Worm (Caenorhabditis elegans): Measurements from ENCODE around the gene col-127.
A peak's percentile ranks its signal among the peaks of the same experiment; 100 is the strongest.

col-127 gene

DNA sequence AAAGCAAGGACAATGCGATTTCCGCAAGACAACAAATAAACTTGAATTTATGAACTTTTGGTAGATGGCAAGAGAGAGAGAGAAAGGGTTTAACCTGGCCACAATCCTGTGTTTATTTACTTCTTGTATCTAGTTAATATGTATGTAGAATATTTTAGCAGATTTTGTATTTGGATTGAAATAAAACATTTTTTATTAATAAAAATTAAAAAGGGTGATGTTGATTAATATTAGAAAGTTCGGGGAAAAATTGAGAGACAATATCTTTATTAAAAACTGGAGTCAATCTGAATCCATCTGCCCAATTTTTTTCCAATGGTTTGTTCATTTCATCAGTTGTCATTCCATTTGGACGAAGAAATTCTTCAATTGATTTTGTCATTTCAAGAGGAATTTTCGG, at the start of gene col-127:
col-127 (minus strand) TSS at position 101 of the 400 bp plus-strand sequence.
- no peak for TF ChIP-seq dve-1 (tag; optimal IDR thresholded peaks at IDR 0.05)
- TF ChIP-seq lim-6 (tag; optimal IDR thresholded peaks at IDR 0.05): no peak
- TF ChIP-seq nhr-232 (tag; optimal IDR thresholded peaks at IDR 0.05): no peak
- TF ChIP-seq hlh-6 (tag; optimal IDR thresholded peaks at IDR 0.05): no peak
- TF ChIP-seq sox-4 (tag; optimal IDR thresholded peaks at IDR 0.05): no peak
- TF ChIP-seq F13H6.1 (tag; optimal IDR thresholded peaks at IDR 0.05): no peak
- TF ChIP-seq ama-1 (optimal IDR thresholded peaks at IDR 0.05): no peak

DNA sequence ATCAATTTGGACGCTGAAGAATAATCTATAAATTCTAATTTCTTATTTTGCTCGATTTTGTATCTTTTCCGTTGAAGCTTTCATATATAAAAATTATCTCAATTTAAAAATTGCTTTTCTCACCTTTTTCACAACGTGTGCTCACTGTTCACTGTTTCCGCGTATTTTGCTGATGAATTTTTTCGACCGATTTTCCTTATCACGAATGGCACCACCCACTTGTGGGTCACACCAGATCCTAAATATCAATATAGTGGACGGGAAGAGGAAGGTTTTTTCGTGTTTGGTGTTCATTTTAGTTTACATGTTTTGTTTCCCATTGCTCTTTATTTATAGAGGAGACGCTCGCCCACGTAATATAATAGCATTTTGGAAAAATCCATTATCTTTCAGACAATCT, 49.7 kb upstream of the col-127 start:
- TF ChIP-seq ceh-19 (GFP tag; optimal IDR thresholded peaks at IDR 0.05) (no peak), ceh-34 (tag; optimal IDR thresholded peaks at IDR 0.05) (no peak), pros-1 (tag; optimal IDR thresholded peaks at IDR 0.05) (no peak), hlh-15 (tag; optimal IDR thresholded peaks at IDR 0.05) (no peak), gmeb-2 (tag; optimal IDR thresholded peaks at IDR 0.05) (no peak), ceh-2 (tag; optimal IDR thresholded peaks at IDR 0.05) (no peak), ceh-14 (tag; optimal IDR thresholded peaks at IDR 0.05) (no peak), elt-4 (tag; optimal IDR thresholded peaks at IDR 0.05) (no peak), pag-3 (tag; optimal IDR thresholded peaks at IDR 0.05; ENCODE audit: borderline replicate concordance) (no peak)

DNA sequence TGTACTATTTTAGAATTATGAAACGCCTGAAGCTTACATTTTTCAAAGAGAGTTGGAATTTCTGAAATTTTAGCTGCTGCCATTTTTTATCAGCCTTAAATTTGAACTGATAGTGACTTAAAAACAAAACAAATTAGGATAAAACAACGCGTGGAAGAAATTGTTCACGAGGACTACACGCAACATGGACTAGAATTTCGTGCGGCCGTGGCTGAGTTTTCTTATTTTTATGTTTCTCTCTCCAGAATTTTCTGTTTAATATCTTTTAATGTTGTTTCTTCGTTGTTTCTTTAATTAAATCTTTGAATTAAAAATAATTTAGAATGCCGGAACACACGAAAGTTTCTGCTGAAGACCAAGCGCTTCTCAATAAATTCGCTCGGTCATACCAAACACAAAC, 48.9 kb upstream of the col-127 start, which contains the start of the genes B0035.3, B0035.22 and pfd-4:
B0035.3 (minus strand) TSS at position 114 of the 400 bp plus-strand sequence.
B0035.22 (plus strand) TSS at position 269 of the 400 bp plus-strand sequence.
pfd-4 (plus strand) TSS at position 323 of the 400 bp plus-strand sequence.
- no peak for TF ChIP-seq gmeb-2 (tag; optimal IDR thresholded peaks at IDR 0.05)
- peak; percentile 84 for TF ChIP-seq ets-4 (tag; optimal IDR thresholded peaks at IDR 0.05)
- peak; percentile 47 for TF ChIP-seq hlh-8 (tag; optimal IDR thresholded peaks at IDR 0.05)
- peak; percentile 88 for TF ChIP-seq ceh-31 (tag; optimal IDR thresholded peaks at IDR 0.05)
- peak; percentile 79 for TF ChIP-seq ceh-2 (tag; optimal IDR thresholded peaks at IDR 0.05)
- TF ChIP-seq ceh-45 (GFP tag; IDR thresholded peaks at IDR 0.05): no peak
- TF ChIP-seq C38D4.7 (GFP tag; optimal IDR thresholded peaks at IDR 0.05): no peak
- TF ChIP-seq madf-2 (tag; optimal IDR thresholded peaks at IDR 0.05): no peak
- TF ChIP-seq che-1 (tag; optimal IDR thresholded peaks at IDR 0.05): no peak
- TF ChIP-seq rnt-1 (tag; optimal IDR thresholded peaks at IDR 0.05): peak; percentile 53
- TF ChIP-seq dmd-4 (tag; optimal IDR thresholded peaks at IDR 0.05; ENCODE audit: borderline replicate concordance): no peak
- peak; percentile 23 for TF ChIP-seq lim-6 (tag; optimal IDR thresholded peaks at IDR 0.05)
- peak; percentile 61 for TF ChIP-seq zip-5 (tag; optimal IDR thresholded peaks at IDR 0.05)
- TF ChIP-seq F13H6.1 (tag; optimal IDR thresholded peaks at IDR 0.05): no peak
- no peak for TF ChIP-seq sox-2 (GFP tag; IDR thresholded peaks at IDR 0.05)
- peak; percentile 34 for TF ChIP-seq fkh-6 (tag; optimal IDR thresholded peaks at IDR 0.05)
- no peak for TF ChIP-seq nhr-232 (tag; optimal IDR thresholded peaks at IDR 0.05)
- no peak for TF ChIP-seq nhr-11 (tag; optimal IDR thresholded peaks at IDR 0.05)
- peak; percentile 61 for TF ChIP-seq unc-42 (tag; optimal IDR thresholded peaks at IDR 0.05)
- TF ChIP-seq elt-2 (tag; optimal IDR thresholded peaks at IDR 0.05): peak; percentile 57
- peak; percentile 87 for TF ChIP-seq C08G9.2 (tag; optimal IDR thresholded peaks at IDR 0.05)
- no peak for TF ChIP-seq dve-1 (tag; optimal IDR thresholded peaks at IDR 0.05)
- peak; percentile 84 for TF ChIP-seq tbx-2 (tag; optimal IDR thresholded peaks at IDR 0.05)
- no peak for TF ChIP-seq nfya-1 (tag; optimal IDR thresholded peaks at IDR 0.05)
- TF ChIP-seq ref-2 (tag; optimal IDR thresholded peaks at IDR 0.05): peak; percentile 80
- no peak for TF ChIP-seq ceh-30 (tag; optimal IDR thresholded peaks at IDR 0.05)
- peak; percentile 79 for TF ChIP-seq tbx-7 (tag; optimal IDR thresholded peaks at IDR 0.05)

DNA sequence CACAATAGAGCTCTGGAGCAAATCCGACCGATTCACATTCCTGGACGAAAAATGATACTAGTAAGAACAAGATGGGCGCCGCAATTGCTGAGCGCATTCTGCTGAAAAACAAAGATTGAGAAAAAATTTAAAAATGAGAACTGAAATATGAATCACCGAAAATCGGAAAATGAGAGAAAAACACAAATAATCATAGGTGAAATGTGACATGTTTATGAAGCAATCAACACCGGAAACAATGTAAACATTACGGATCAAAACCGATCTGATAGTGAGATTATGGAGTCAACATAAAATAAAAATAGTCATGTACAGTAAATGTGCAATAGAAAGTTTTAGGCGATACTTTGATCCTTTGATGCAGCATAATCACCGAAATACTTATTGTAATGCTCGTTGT, 47.9 kb upstream of the col-127 start, which contains the start of gene dnj-2:
dnj-2 (minus strand) TSS at position 101 of the 400 bp plus-strand sequence.
- no peak for TF ChIP-seq pros-1 (tag; optimal IDR thresholded peaks at IDR 0.05)
